Fruit fly (Drosophila melanogaster) whole organism: Measurements from ENCODE around the gene TwdlC.

Experiments
- pan ChIP-seq: fragments of >200 bp; optimal IDR thresholded peaks from 2 replicates; lab custom pipeline; 2017
- psq ChIP-seq: fragments of >200 bp; optimal IDR thresholded peaks from 2 replicates; lab custom pipeline; 2017

- no peak for TF ChIP-seq pan (lab: Kevin White, UChicago)
- no peak for TF ChIP-seq psq (lab: Kevin White, UChicago)
Observed at dm6 chr3R:26980282-26980691, 14.3 kb upstream of the TwdlC start.
